Fruit fly (Drosophila melanogaster) Kc167 (cell line): ENCODE data around the gene Sas-6.

Experiments used
- Myc ChIP-seq: fragments of >200 bp; optimal IDR thresholded peaks from 2 replicates; lab custom pipeline; 2017; ENCODE audit warnings: missing external identifiers
- Sin3A ChIP-seq: fragments of >200 bp; optimal IDR thresholded peaks from 2 replicates; lab custom pipeline; 2018; ENCODE audit warnings: missing external identifiers
- h ChIP-seq: fragments of >200 bp; optimal IDR thresholded peaks from 3 replicates; lab custom pipeline; 2018; ENCODE audit warnings: missing external identifiers
- insv ChIP-seq: fragments of >200 bp; optimal IDR thresholded peaks from 3 replicates; lab custom pipeline; 2018; ENCODE audit warnings: missing external identifiers
- psq ChIP-seq: fragments of >200 bp; optimal IDR thresholded peaks from 2 replicates; lab custom pipeline; 2017; ENCODE audit warnings: missing external identifiers
- ttk ChIP-seq: sonication (Bioruptor generic); optimal IDR thresholded peaks from 2 replicates; lab custom pipeline; 2017; ENCODE audit warnings: missing external identifiers

Sas-6 gene

DNA sequence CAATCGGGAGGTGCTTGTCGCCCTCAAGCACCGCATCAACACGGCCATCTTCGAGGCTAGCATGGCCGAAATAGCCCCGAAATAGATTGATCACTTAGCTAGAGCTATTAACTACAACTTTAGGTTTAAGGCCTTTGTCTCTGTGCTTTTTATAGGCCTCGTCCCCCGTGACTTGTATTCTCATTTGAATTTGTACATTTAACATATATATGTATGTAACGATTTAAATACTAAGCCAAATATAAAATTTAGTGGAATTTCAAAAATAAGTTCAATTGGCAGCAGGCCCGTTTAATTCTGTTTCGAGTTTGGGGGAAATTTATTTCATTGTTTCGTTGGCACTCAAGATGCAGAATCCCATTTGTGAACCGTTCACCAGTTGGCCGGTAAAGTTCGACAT is 4.3 kb downstream of the Sas-6 start, which contains the start of gene CG34298:
CG34298 (plus strand) TSS at position 301 of the 400 bp plus-strand sequence.
- TF ChIP-seq h: no peak
- no peak for TF ChIP-seq psq (lab: Kevin White, UChicago)

- no peak for TF ChIP-seq Sin3A (lab: Kevin White, UChicago)
- no peak for TF ChIP-seq psq (lab: Kevin White, UChicago)
- TF ChIP-seq ttk: no peak
- TF ChIP-seq h: no peak
- TF ChIP-seq insv (lab: Kevin White, UChicago): no peak
- no peak for TF ChIP-seq Myc (lab: Kevin White, UChicago)
These were observed 5.1 kb downstream of the Sas-6 start, which contains the start of gene Tace for dm6 chr3R:30000286-30000685. Tace (plus strand) TSS chr3R:30000530.

DNA sequence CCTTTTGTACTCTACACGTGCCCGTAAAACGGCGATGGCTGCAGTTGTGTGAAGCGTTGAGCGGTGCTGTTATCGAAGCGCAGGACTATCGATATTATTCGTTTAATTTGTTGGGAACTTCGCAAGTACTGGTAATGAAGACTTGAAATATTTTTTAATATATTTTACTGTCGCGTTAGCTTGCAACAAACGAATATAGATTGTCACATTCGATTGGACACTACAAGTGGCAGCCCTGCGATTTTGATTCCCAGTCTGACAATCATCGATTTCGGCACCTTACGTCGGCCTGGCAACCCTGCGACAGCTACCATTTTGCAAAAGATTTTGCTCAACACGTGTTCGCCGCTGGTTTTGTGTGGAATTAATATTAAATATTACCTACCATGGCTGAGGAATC is 9.5 kb downstream of the Sas-6 start, which contains the start of the genes Nlp and Nph:
Nlp (plus strand) TSS at position 138 of the 400 bp plus-strand sequence.
Nph (minus strand) TSS at position 214 of the 400 bp plus-strand sequence.
- TF ChIP-seq ttk (no peak), Myc (lab: Kevin White, UChicago) (no peak), insv (lab: Kevin White, UChicago) (no peak), h (no peak), Sin3A (lab: Kevin White, UChicago) (no peak), psq (lab: Kevin White, UChicago) (no peak)

- TF ChIP-seq Myc (lab: Kevin White, UChicago): no peak
- no peak for TF ChIP-seq psq (lab: Kevin White, UChicago)
- no peak for TF ChIP-seq h
- TF ChIP-seq Sin3A (lab: Kevin White, UChicago): no peak
- TF ChIP-seq ttk: no peak
- TF ChIP-seq insv (lab: Kevin White, UChicago): no peak
These were observed 10.3 kb downstream of the Sas-6 start for dm6 chr3R:30005332-30005979.

dm6 chr3R:30009173-30009572 is 14.0 kb downstream of the Sas-6 start, which contains the start of gene CG7912:
CG7912 (minus strand) TSS chr3R:30009189.
- no peak for TF ChIP-seq psq (lab: Kevin White, UChicago)
- TF ChIP-seq Sin3A (lab: Kevin White, UChicago): no peak
- no peak for TF ChIP-seq insv (lab: Kevin White, UChicago)
- no peak for TF ChIP-seq h
- no peak for TF ChIP-seq Myc (lab: Kevin White, UChicago)
- no peak for TF ChIP-seq ttk

DNA sequence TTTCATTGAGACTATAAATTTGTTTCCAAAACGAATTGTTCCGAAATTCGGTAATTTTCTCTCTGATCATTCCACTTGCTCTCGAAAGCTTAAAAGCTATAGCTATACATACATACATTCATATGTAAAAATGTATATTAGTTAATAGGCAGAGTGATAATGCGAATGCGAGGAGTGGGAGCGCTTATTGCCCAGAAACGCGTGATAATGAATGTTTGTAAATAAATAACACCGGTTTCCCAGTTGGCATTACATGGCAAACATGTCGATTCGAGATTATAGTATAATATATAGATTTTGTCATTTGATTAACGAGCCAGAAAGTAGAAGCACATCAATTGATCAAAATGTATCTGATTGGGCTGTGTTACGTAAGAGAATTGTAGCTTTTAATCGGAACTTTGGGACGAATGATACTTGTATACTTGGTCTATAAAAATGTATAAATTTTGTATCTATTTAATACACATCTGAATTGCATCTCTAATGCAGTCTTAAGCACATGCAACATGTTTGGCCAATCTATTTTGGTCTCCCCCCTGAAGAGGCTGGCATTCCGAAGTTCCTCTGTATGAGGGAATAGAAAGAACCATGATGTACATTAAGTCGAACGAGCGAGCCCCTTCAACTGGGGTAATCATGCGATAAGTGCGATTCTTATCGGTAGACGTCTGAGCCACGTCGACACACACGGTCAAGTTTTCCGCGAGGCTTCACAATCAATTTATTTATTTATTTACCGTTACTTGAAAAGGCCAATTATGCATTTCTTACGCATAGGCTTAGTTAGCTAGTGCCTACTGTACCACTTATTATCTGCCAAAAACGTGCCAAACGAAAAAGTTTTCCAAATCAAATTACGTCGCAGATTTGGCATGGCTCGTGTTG is 17.7 kb downstream of the Sas-6 start:
- TF ChIP-seq Sin3A (lab: Kevin White, UChicago): no peak
- TF ChIP-seq ttk: no peak
- no peak for TF ChIP-seq h
- TF ChIP-seq Myc (lab: Kevin White, UChicago): no peak
- no peak for TF ChIP-seq psq (lab: Kevin White, UChicago)
- no peak for TF ChIP-seq insv (lab: Kevin White, UChicago)

- TF ChIP-seq insv (lab: Kevin White, UChicago): no peak
- TF ChIP-seq ttk: no peak
- no peak for TF ChIP-seq psq (lab: Kevin White, UChicago)
- no peak for TF ChIP-seq Myc (lab: Kevin White, UChicago)
- TF ChIP-seq Sin3A (lab: Kevin White, UChicago): no peak
- no peak for TF ChIP-seq h
These were observed 18.8 kb downstream of the Sas-6 start for dm6 chr3R:30013909-30014308.

DNA sequence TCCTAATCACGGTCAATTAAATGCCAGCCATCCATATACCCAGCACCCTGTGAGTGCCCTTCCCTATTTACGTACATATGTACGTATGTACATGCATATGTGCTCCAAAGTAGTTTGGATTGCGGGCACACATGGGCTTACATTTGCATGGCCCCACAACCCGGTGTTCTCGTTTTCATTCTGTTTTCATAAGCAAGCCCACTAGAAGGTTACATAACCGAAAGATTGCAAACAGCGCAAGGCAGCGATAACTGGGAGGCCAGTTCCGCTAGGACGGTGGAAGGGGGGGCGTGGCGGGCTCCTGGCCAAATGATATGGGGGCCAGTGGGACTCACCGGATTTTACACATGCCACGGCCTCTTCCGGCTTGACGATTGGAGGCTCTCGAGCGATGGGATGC is 19.3 kb downstream of the Sas-6 start:
- no peak for TF ChIP-seq Sin3A (lab: Kevin White, UChicago)
- TF ChIP-seq Myc (lab: Kevin White, UChicago): no peak
- TF ChIP-seq psq (lab: Kevin White, UChicago): no peak
- no peak for TF ChIP-seq insv (lab: Kevin White, UChicago)
- no peak for TF ChIP-seq ttk
- TF ChIP-seq h: no peak

dm6 chr3R:30014977-30015514 is 19.9 kb downstream of the Sas-6 start, which contains the start of gene CG7920:
CG7920 (minus strand) TSS chr3R:30015284.
- TF ChIP-seq psq (lab: Kevin White, UChicago): no peak
- TF ChIP-seq Myc (lab: Kevin White, UChicago): no peak
- TF ChIP-seq insv (lab: Kevin White, UChicago): no peak
- no peak for TF ChIP-seq h
- TF ChIP-seq Sin3A (lab: Kevin White, UChicago): no peak
- TF ChIP-seq ttk: no peak

DNA sequence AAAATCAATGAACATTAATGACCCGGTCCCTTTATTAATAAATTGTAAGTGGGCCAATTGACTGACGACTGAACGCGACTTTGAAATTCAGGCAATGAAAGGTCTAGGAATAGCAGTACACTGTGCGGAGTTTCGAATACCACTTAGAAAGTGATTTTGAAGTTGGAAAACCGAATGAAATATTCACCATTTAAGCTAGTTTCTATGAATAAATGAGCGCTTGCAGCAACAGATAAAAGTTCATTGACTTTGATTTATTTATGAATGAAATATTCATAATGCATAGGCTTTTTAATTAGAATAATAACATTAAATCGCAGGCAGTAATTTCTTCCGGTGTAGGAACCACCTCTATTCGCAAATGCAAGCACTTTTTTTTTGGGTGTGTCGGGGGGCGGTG is 25.9 kb downstream of the Sas-6 start:
- no peak for TF ChIP-seq Myc (lab: Kevin White, UChicago)
- TF ChIP-seq insv (lab: Kevin White, UChicago): no peak
- no peak for TF ChIP-seq ttk
- TF ChIP-seq Sin3A (lab: Kevin White, UChicago): no peak
- TF ChIP-seq h: no peak
- no peak for TF ChIP-seq psq (lab: Kevin White, UChicago)

DNA sequence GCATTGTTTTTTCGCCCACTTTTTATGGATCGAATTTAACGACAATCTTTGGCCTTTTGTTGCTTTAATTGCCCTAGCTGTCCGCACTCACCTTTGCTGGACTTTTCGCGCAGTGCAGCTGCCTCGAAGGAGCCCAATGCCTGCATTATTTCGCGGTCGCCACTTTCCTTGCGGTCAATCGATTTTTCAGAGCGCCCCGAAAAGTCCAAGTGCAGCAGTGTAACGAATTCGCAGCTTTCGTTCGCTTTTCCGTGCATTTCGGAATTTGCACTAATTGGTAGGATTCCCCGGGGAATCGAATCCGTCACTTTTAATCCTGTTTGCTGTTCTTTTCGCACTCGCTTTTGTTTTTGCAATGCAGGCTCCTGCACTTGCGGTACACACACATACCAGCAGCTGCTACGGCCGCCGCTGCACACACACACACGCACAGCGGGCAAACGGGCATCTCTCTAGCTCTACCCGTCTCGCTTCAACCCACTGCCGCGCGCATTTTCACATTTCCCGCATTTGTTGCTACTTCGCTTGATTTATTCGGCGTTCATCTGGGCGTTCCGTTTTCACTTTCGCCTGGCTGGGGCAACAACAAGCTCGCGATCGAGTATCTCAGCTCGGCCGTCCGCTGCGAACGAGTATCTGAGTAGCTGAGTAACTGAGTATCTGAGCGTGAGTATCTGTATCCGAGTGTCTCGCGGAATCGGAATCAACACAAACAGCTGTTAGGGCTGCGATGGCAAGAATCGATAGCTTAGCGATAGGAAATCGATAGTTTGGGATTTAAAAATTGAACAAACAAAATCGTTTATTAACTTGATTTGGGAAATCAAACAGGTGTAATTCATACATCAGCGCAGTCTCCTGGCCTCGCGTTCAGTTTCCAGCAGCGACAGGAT is 26.6 kb downstream of the Sas-6 start, which contains the start of gene Mgat2:
Mgat2 (minus strand) TSS at position 663 of the 893 bp plus-strand sequence.
- no peak for TF ChIP-seq insv (lab: Kevin White, UChicago)
- no peak for TF ChIP-seq h
- no peak for TF ChIP-seq Myc (lab: Kevin White, UChicago)
- no peak for TF ChIP-seq psq (lab: Kevin White, UChicago)
- no peak for TF ChIP-seq Sin3A (lab: Kevin White, UChicago)
- no peak for TF ChIP-seq ttk
